Worm (Caenorhabditis elegans) whole organism, late embryonic: ENCODE data around the gene Y22D7AL.10.

Source experiments
- F13H6.1 ChIP-seq: sonication (generic microtip); optimal IDR thresholded peaks from 2 replicates; lab custom pipeline; 2016; ENCODE audit warnings: missing genetic modification characterization, missing compliant biosample characterization
- ama-1 ChIP-seq: fragments of 150-350 bp; optimal IDR thresholded peaks from 2 replicates; lab custom pipeline; 2014
- ceh-14 ChIP-seq: sonication (generic microtip); optimal IDR thresholded peaks from 2 replicates; lab custom pipeline; 2016; ENCODE audit warnings: missing genotype, missing genetic modification characterization, missing compliant biosample characterization
- ceh-2 ChIP-seq: sonication (generic microtip); optimal IDR thresholded peaks from 2 replicates; lab custom pipeline; 2016; ENCODE audit warnings: missing genotype, missing genetic modification characterization, missing compliant biosample characterization
- ceh-22 ChIP-seq: sonication (generic microtip); optimal IDR thresholded peaks from 2 replicates; lab custom pipeline; 2017; ENCODE audit warnings: missing biosample characterization, missing genetic modification characterization
- ceh-24 ChIP-seq: sonication (generic microtip); optimal IDR thresholded peaks from 2 replicates; lab custom pipeline; 2016; ENCODE audit warnings: mild to moderate bottlenecking, missing genetic modification characterization, missing compliant biosample characterization
- ceh-30 ChIP-seq: fragments of 150-350 bp; optimal IDR thresholded peaks from 2 replicates; lab custom pipeline; 2014; ENCODE audit warnings: missing biosample characterization, missing genetic modification characterization
- ceh-48 ChIP-seq: sonication (generic microtip); optimal IDR thresholded peaks from 2 replicates; lab custom pipeline; 2016; ENCODE audit warnings: missing genetic modification characterization, inconsistent platforms, missing compliant biosample characterization
- ceh-6 ChIP-seq: fragments of 200-800 bp; sonication (Bioruptor generic); optimal IDR thresholded peaks from 2 replicates; lab custom pipeline; 2018; ENCODE audit warnings: mild to moderate bottlenecking, missing genetic modification characterization, missing compliant biosample characterization
- ceh-9 ChIP-seq: sonication (generic microtip); optimal IDR thresholded peaks from 2 replicates; lab custom pipeline; 2016; ENCODE audit warnings: mild to moderate bottlenecking, missing genetic modification characterization, inconsistent platforms, missing compliant biosample characterization
- dve-1 ChIP-seq: sonication (generic microtip); optimal IDR thresholded peaks from 2 replicates; lab custom pipeline; 2017; ENCODE audit warnings: antibody characterized with exemption, mild to moderate bottlenecking, missing genetic modification characterization, missing compliant biosample characterization
- elt-2 ChIP-seq: sonication (generic microtip); optimal IDR thresholded peaks from 2 replicates; lab custom pipeline; 2016; ENCODE audit warnings: missing genetic modification reagents, missing genetic modification characterization, missing compliant biosample characterization
- elt-4 ChIP-seq: sonication (generic microtip); optimal IDR thresholded peaks from 2 replicates; lab custom pipeline; 2016; ENCODE audit warnings: missing genetic modification characterization, missing compliant biosample characterization
- eyg-1 ChIP-seq: sonication (generic microtip); optimal IDR thresholded peaks from 2 replicates; lab custom pipeline; 2016; ENCODE audit warnings: missing genotype, missing genetic modification characterization, missing compliant biosample characterization
- fax-1 ChIP-seq: sonication (generic microtip); optimal IDR thresholded peaks from 2 replicates; lab custom pipeline; 2016; ENCODE audit warnings: missing genotype, missing genetic modification characterization, missing compliant biosample characterization
- hlh-13 ChIP-seq: fragments of 200-800 bp; sonication (Bioruptor generic); optimal IDR thresholded peaks from 2 replicates; lab custom pipeline; 2018; ENCODE audit warnings: mild to moderate bottlenecking, missing genetic modification characterization, missing compliant biosample characterization
- hlh-15 ChIP-seq: sonication (generic microtip); optimal IDR thresholded peaks from 2 replicates; lab custom pipeline; 2016; ENCODE audit warnings: missing genetic modification characterization, missing compliant biosample characterization
- hlh-8 ChIP-seq: sonication (generic microtip); optimal IDR thresholded peaks from 2 replicates; lab custom pipeline; 2016; ENCODE audit warnings: missing genotype, missing genetic modification characterization, missing compliant biosample characterization
- madf-2 ChIP-seq: sonication (generic microtip); optimal IDR thresholded peaks from 2 replicates; lab custom pipeline; 2017; ENCODE audit warnings: missing genetic modification characterization, missing compliant biosample characterization
- mec-3 ChIP-seq: sonication (generic microtip); optimal IDR thresholded peaks from 2 replicates; lab custom pipeline; 2016; ENCODE audit warnings: borderline replicate concordance, missing genetic modification characterization, missing compliant biosample characterization
- nfya-1 ChIP-seq: sonication (generic microtip); optimal IDR thresholded peaks from 2 replicates; lab custom pipeline; 2017; ENCODE audit warnings: missing genetic modification characterization, mild to moderate bottlenecking, missing compliant biosample characterization, antibody characterized with exemption, moderate library complexity
- nhr-11 ChIP-seq: fragments of 150-350 bp; optimal IDR thresholded peaks from 2 replicates; lab custom pipeline; 2014; ENCODE audit warnings: missing biosample characterization, missing genetic modification characterization
- nhr-232 ChIP-seq: sonication (generic microtip); optimal IDR thresholded peaks from 2 replicates; lab custom pipeline; 2016; ENCODE audit warnings: missing genetic modification characterization, missing compliant biosample characterization
- npax-4 ChIP-seq: sonication (generic microtip); optimal IDR thresholded peaks from 2 replicates; lab custom pipeline; 2016; ENCODE audit warnings: missing genetic modification characterization, missing compliant biosample characterization
- odd-2 ChIP-seq: sonication (generic microtip); optimal IDR thresholded peaks from 2 replicates; lab custom pipeline; 2017; ENCODE audit warnings: antibody characterized with exemption, mild to moderate bottlenecking, missing genetic modification characterization, missing compliant biosample characterization
- pag-3 ChIP-seq: sonication (generic microtip); optimal IDR thresholded peaks from 2 replicates; lab custom pipeline; 2016; ENCODE audit warnings: missing compliant biosample characterization, missing genetic modification characterization, borderline replicate concordance
- pqm-1 ChIP-seq: sonication (generic microtip); optimal IDR thresholded peaks from 2 replicates; lab custom pipeline; 2016; ENCODE audit warnings: missing genetic modification characterization, missing compliant biosample characterization
- pros-1 ChIP-seq: fragments of 150-350 bp; optimal IDR thresholded peaks from 2 replicates; lab custom pipeline; 2014; ENCODE audit warnings: missing biosample characterization, missing genetic modification reagents, missing genetic modification characterization
- sdc-2 ChIP-seq: sonication (generic microtip); optimal IDR thresholded peaks from 2 replicates; lab custom pipeline; 2016; ENCODE audit warnings: missing genotype, missing genetic modification characterization, missing compliant biosample characterization
- sox-2 ChIP-seq: fragments of 200-800 bp; sonication (Bioruptor generic); IDR thresholded peaks from 2 replicates; pipeline ENCODE4 v1.3.6; 2022; ENCODE audit warnings: missing genetic modification reagents, missing genetic modification characterization, missing compliant biosample characterization
- sox-4 ChIP-seq: sonication (generic microtip); optimal IDR thresholded peaks from 2 replicates; lab custom pipeline; 2017; ENCODE audit warnings: mild to moderate bottlenecking, missing genetic modification characterization, inconsistent platforms, missing compliant biosample characterization
- syd-9 ChIP-seq: sonication (generic microtip); optimal IDR thresholded peaks from 2 replicates; lab custom pipeline; 2016; ENCODE audit warnings: mild to moderate bottlenecking, missing genetic modification characterization, moderate library complexity, missing compliant biosample characterization
- tbx-2 ChIP-seq: sonication (generic microtip); optimal IDR thresholded peaks from 2 replicates; lab custom pipeline; 2016; ENCODE audit warnings: missing genetic modification characterization, missing compliant biosample characterization
- unc-3 ChIP-seq, 2 experiments: fragments of 200-800 bp in 1 of 2; sonication (Bioruptor generic) in 1 of 2; sonication (generic microtip) in 1 of 2; conservative IDR thresholded peaks in 1 of 2; optimal IDR thresholded peaks in 1 of 2; 2 replicates each; pipeline versions ENCODE4 v1.3.6 to Lab custom; 2016 to 2022; ENCODE audit warnings: missing compliant biosample characterization in 2 of 2, missing genetic modification characterization in 2 of 2, missing genetic modification reagents in 1 of 2
- unc-55 ChIP-seq: sonication (generic microtip); optimal IDR thresholded peaks from 2 replicates; lab custom pipeline; 2017; ENCODE audit warnings: missing biosample characterization, missing genetic modification reagents, missing genetic modification characterization
- ztf-16 ChIP-seq: sonication (generic microtip); optimal IDR thresholded peaks from 2 replicates; lab custom pipeline; 2017; ENCODE audit warnings: missing genetic modification characterization, missing compliant biosample characterization

Gene Y22D7AL.10

DNA sequence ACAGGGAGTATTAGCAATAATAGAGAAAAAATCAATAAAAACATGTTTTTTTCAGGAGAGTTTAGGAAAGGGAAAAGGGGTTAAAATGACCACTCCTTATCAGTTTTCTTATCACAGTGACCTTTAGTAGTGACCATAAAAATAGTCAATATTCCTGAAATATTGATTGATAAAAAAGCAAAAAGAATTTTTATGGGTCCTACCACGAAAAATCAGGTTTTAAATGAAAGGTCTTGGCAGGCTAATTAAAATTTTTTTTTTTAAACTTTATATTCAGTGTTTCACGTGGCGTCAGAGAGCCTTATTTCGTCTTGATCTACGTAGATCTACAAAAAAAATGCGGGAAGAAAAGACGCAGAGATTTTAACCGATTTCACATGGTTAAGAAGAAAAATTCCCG lies 38.7 kb upstream of the Y22D7AL.10 start, which contains the start of gene cht-4:
cht-4 (minus strand) TSS at position 101 of the 400 bp plus-strand sequence.
- TF ChIP-seq ama-1 (no peak), pqm-1 (tag; lab: Kevin White, UChicago) (no peak), F13H6.1 (tag; lab: Kevin White, UChicago) (no peak), elt-2 (tag; lab: Kevin White, UChicago) (peak; percentile 67)

ce11 chrIII:1652925-1653324 lies 34.2 kb upstream of the Y22D7AL.10 start:
- TF ChIP-seq ceh-22 (tag; lab: Kevin White, UChicago) (no peak), tbx-2 (tag; lab: Kevin White, UChicago) (no peak), ceh-24 (tag; lab: Kevin White, UChicago) (no peak), odd-2 (tag; lab: Kevin White, UChicago) (no peak), fax-1 (tag; lab: Kevin White, UChicago) (no peak), sox-4 (no peak), ceh-48 (no peak), nhr-11 (tag; lab: Kevin White, UChicago) (no peak), hlh-15 (tag; lab: Kevin White, UChicago) (no peak), hlh-13 (GFP tag; lab: Kevin White, UChicago) (no peak), pag-3 (tag; lab: Kevin White, UChicago) (no peak), elt-4 (tag; lab: Kevin White, UChicago) (no peak), ceh-9 (tag; lab: Kevin White, UChicago) (no peak), sox-2 (GFP tag; lab: Robert Waterston, UW) (no peak), npax-4 (tag; lab: Kevin White, UChicago) (no peak), mec-3 (no peak)
- TF ChIP-seq, all 69 proteins: peak for 0

ce11 chrIII:1652181-1652580 lies 33.5 kb upstream of the Y22D7AL.10 start, which contains the start of gene Y22D7AL.1:
Gene Y22D7AL.1 (plus strand): TSS chrIII:1652481.
- TF ChIP-seq ztf-16 (tag; lab: Kevin White, UChicago): no peak
- TF ChIP-seq nhr-232: no peak
- TF ChIP-seq elt-4 (tag; lab: Kevin White, UChicago): no peak
- no peak for TF ChIP-seq dve-1
- no peak for TF ChIP-seq ceh-48

ce11 chrIII:1641163-1641562 lies 22.4 kb upstream of the Y22D7AL.10 start, which contains the start of gene Y22D7AL.3:
Gene Y22D7AL.3 (plus strand): TSS chrIII:1641463.
- no peak for TF ChIP-seq dve-1

DNA sequence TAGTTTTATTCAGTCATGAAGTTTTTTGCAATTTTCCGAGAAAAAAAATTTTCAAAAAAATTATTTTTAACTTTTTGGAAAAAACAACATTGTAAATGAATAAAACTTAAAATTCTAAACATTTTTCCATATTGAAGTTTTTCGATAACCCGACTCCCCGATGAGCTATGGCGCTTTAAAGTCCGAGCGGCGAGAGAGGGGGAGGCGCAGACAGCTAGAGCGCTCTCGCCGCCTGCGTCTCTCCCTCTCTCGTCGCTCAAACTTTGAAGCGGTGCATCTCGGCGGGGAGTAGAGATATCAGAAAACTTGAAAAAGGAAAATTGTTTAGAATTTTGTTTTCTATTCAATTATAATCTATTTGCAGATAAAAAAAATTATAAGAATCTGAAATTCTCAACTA lies 19.6 kb upstream of the Y22D7AL.10 start:
- TF ChIP-seq ceh-2 (tag; lab: Kevin White, UChicago) (no peak), ceh-14 (tag; lab: Kevin White, UChicago) (no peak)

- TF ChIP-seq ceh-6 (GFP tag; lab: Kevin White, UChicago) (no peak), hlh-8 (tag; lab: Kevin White, UChicago) (no peak), madf-2 (tag; lab: Kevin White, UChicago) (no peak), ceh-30 (tag; lab: Kevin White, UChicago) (no peak), mec-3 (no peak), pqm-1 (tag; lab: Kevin White, UChicago) (no peak), unc-55 (no peak), nhr-11 (tag; lab: Kevin White, UChicago) (no peak), hlh-13 (GFP tag; lab: Kevin White, UChicago) (no peak), pros-1 (tag; lab: Kevin White, UChicago) (no peak), sdc-2 (tag; lab: Kevin White, UChicago) (no peak), syd-9 (no peak), nhr-232 (no peak), nfya-1 (tag; lab: Kevin White, UChicago) (no peak), eyg-1 (tag; lab: Kevin White, UChicago) (no peak), npax-4 (tag; lab: Kevin White, UChicago) (no peak), dve-1 (no peak), unc-3 (GFP tag; conservative IDR thresholded peaks at IDR 0.05; lab: Robert Waterston, UW) (no peak), unc-3 (tag; optimal IDR thresholded peaks at IDR 0.05; lab: Kevin White, UChicago) (no peak)
- TF ChIP-seq, all 69 proteins: peak for 0
These were observed 15.5 kb upstream of the Y22D7AL.10 start, which contains the start of gene Y22D7AL.11 for ce11 chrIII:1634270-1634669. Gene Y22D7AL.11 (minus strand): TSS chrIII:1634370.
